Worm (Caenorhabditis elegans) whole organism, L1 larva: ENCODE data around the gene pno-1.

Experiments
- C04F5.9 ChIP-seq: sonication (generic microtip); optimal IDR thresholded peaks from 2 replicates; lab custom pipeline; 2016; ENCODE audit warnings: missing genetic modification characterization, missing compliant biosample characterization
- C16A3.4 ChIP-seq: fragments of 150-350 bp; optimal IDR thresholded peaks from 2 replicates; lab custom pipeline; 2014; ENCODE audit warnings: missing biosample characterization, missing genetic modification characterization
- Y116A8C.19 ChIP-seq: sonication (generic microtip); optimal IDR thresholded peaks from 2 replicates; lab custom pipeline; 2016; ENCODE audit warnings: missing compliant biosample characterization, missing genetic modification characterization, borderline replicate concordance
- aly-2 ChIP-seq: fragments of 150-350 bp; optimal IDR thresholded peaks from 2 replicates; lab custom pipeline; 2014; ENCODE audit warnings: missing biosample characterization, missing genetic modification characterization
- ceh-63 ChIP-seq: fragments of 200-800 bp; sonication (Bioruptor generic); optimal IDR thresholded peaks from 2 replicates; lab custom pipeline; 2018; ENCODE audit warnings: mild to moderate bottlenecking, missing genetic modification characterization, missing compliant biosample characterization
- ceh-8 ChIP-seq: fragments of 200-800 bp; sonication (Bioruptor generic); optimal IDR thresholded peaks from 2 replicates; lab custom pipeline; 2018; ENCODE audit warnings: mild to moderate bottlenecking, missing genetic modification characterization, moderate library complexity, missing compliant biosample characterization
- ceh-82 ChIP-seq, 3 experiments: fragments of 150-350 bp in 1 of 3; sonication (generic microtip) in 2 of 3; optimal IDR thresholded peaks; 2 replicates each; lab custom pipeline; 2014 to 2017; ENCODE audit warnings: missing biosample characterization in 3 of 3, missing genetic modification characterization in 3 of 3
- ceh-88 ChIP-seq: fragments of 200-800 bp; sonication (Bioruptor generic); IDR thresholded peaks from 2 replicates; pipeline ENCODE4 v1.3.6; 2022; ENCODE audit warnings: missing genetic modification characterization, missing compliant biosample characterization
- ceh-90 ChIP-seq: sonication (generic microtip); optimal IDR thresholded peaks from 2 replicates; lab custom pipeline; 2016; ENCODE audit warnings: missing genetic modification characterization, missing compliant biosample characterization
- ces-1 ChIP-seq: fragments of 150-350 bp; optimal IDR thresholded peaks from 2 replicates; lab custom pipeline; 2014; ENCODE audit warnings: missing biosample characterization, missing genetic modification reagents, missing genetic modification characterization
- egl-13 ChIP-seq: sonication (generic microtip); optimal IDR thresholded peaks from 2 replicates; lab custom pipeline; 2016; ENCODE audit warnings: missing genotype, missing genetic modification reagents, missing genetic modification characterization, missing compliant biosample characterization
- egl-27 ChIP-seq, 2 experiments: fragments of 150-350 bp in 1 of 2; sonication (generic microtip); optimal IDR thresholded peaks; 3 replicates each; lab custom pipeline; 2017 to 2018; ENCODE audit warnings: missing biosample characterization in 2 of 2, missing genetic modification characterization in 2 of 2, missing genetic modification reagents in 2 of 2
- elt-2 ChIP-seq: sonication (generic microtip); optimal IDR thresholded peaks from 2 replicates; lab custom pipeline; 2016; ENCODE audit warnings: missing genetic modification characterization, mild to moderate bottlenecking, inconsistent platforms, missing compliant biosample characterization, missing genetic modification reagents
- ets-5 ChIP-seq: fragments of 200-800 bp; sonication (Bioruptor generic); IDR thresholded peaks from 2 replicates; pipeline ENCODE4 v1.3.6; 2022; ENCODE audit warnings: missing genetic modification characterization, missing compliant biosample characterization
- fkh-10 ChIP-seq: sonication (generic microtip); optimal IDR thresholded peaks from 2 replicates; lab custom pipeline; 2017; ENCODE audit warnings: missing biosample characterization, missing genetic modification reagents, missing genetic modification characterization
- irx-1 ChIP-seq: sonication (generic microtip); optimal IDR thresholded peaks from 2 replicates; lab custom pipeline; 2016; ENCODE audit warnings: missing genetic modification characterization, missing compliant biosample characterization
- jun-1 ChIP-seq: fragments of 150-350 bp; optimal IDR thresholded peaks from 2 replicates; lab custom pipeline; 2014; ENCODE audit warnings: missing biosample characterization, missing genetic modification reagents, missing genetic modification characterization
- lin-13 ChIP-seq: fragments of 150-350 bp; optimal IDR thresholded peaks from 2 replicates; lab custom pipeline; 2014; ENCODE audit warnings: missing biosample characterization, missing genetic modification reagents, missing genetic modification characterization
- lin-14 ChIP-seq: fragments of 200-800 bp; sonication (Bioruptor generic); optimal IDR thresholded peaks from 2 replicates; lab custom pipeline; 2018; ENCODE audit warnings: mild to moderate bottlenecking, missing genetic modification characterization, moderate library complexity, missing compliant biosample characterization
- lin-15B ChIP-seq: fragments of 150-350 bp; sonication (generic microtip); optimal IDR thresholded peaks from 3 replicates; lab custom pipeline; 2014; ENCODE audit warnings: missing biosample characterization, missing genetic modification characterization
- lsy-2 ChIP-seq, 2 experiments: fragments of 150-350 bp; optimal IDR thresholded peaks; 2 replicates each; lab custom pipeline; 2014; ENCODE audit warnings: missing biosample characterization in 2 of 2, missing genetic modification characterization in 2 of 2
- mep-1 ChIP-seq: fragments of 150-350 bp; optimal IDR thresholded peaks from 2 replicates; lab custom pipeline; 2014; ENCODE audit warnings: missing biosample characterization, missing genetic modification characterization
- nhr-12 ChIP-seq: sonication (generic microtip); optimal IDR thresholded peaks from 2 replicates; lab custom pipeline; 2017; ENCODE audit warnings: missing biosample characterization, missing genetic modification characterization
- nhr-19 ChIP-seq: fragments of 200-800 bp; sonication (Bioruptor generic); conservative IDR thresholded peaks from 2 replicates; pipeline ENCODE4 v1.3.6; 2022; ENCODE audit warnings: missing genetic modification characterization, missing compliant biosample characterization
- nhr-28 ChIP-seq: fragments of 150-350 bp; optimal IDR thresholded peaks from 2 replicates; lab custom pipeline; 2014; ENCODE audit warnings: missing biosample characterization, missing genetic modification characterization
- nhr-47 ChIP-seq: sonication (generic microtip); optimal IDR thresholded peaks from 2 replicates; lab custom pipeline; 2016; ENCODE audit warnings: mild to moderate bottlenecking, missing genetic modification characterization, moderate library complexity, missing compliant biosample characterization
- nhr-71 ChIP-seq: sonication (generic microtip); optimal IDR thresholded peaks from 2 replicates; lab custom pipeline; 2016; ENCODE audit warnings: mild to moderate bottlenecking, missing genetic modification characterization, moderate library complexity, missing compliant biosample characterization
- nhr-77 ChIP-seq: fragments of 150-350 bp; optimal IDR thresholded peaks from 2 replicates; lab custom pipeline; 2014; ENCODE audit warnings: missing biosample characterization, missing genetic modification characterization
- nhr-84 ChIP-seq: sonication (generic microtip); optimal IDR thresholded peaks from 2 replicates; lab custom pipeline; 2017; ENCODE audit warnings: missing biosample characterization, missing genetic modification characterization
- pag-3 ChIP-seq: sonication (generic microtip); optimal IDR thresholded peaks from 2 replicates; lab custom pipeline; 2017; ENCODE audit warnings: missing genetic modification characterization, mild to moderate bottlenecking, missing compliant biosample characterization, antibody characterized with exemption, borderline replicate concordance; ENCODE audit not compliant: insufficient read depth
- pax-3 ChIP-seq: fragments of 200-800 bp; sonication (Bioruptor generic); optimal IDR thresholded peaks from 2 replicates; lab custom pipeline; 2018; ENCODE audit warnings: mild to moderate bottlenecking, missing genetic modification characterization, moderate library complexity, missing compliant biosample characterization
- skn-1 ChIP-seq: fragments of 150-350 bp; optimal IDR thresholded peaks from 2 replicates; lab custom pipeline; 2014; ENCODE audit warnings: missing biosample characterization, missing genetic modification characterization
- snpc-4 ChIP-seq: fragments of 150-350 bp; optimal IDR thresholded peaks from 2 replicates; lab custom pipeline; 2014; ENCODE audit warnings: missing biosample characterization, missing genetic modification characterization
- sptf-1 ChIP-seq: fragments of 150-350 bp; optimal IDR thresholded peaks from 2 replicates; lab custom pipeline; 2014; ENCODE audit warnings: missing biosample characterization, missing genetic modification characterization
- tbx-2 ChIP-seq: sonication (generic microtip); optimal IDR thresholded peaks from 2 replicates; lab custom pipeline; 2016; ENCODE audit warnings: missing genetic modification characterization, missing compliant biosample characterization
- unc-86 ChIP-seq: sonication (generic microtip); optimal IDR thresholded peaks from 2 replicates; lab custom pipeline; 2016; ENCODE audit warnings: missing genetic modification characterization, missing compliant biosample characterization
- vab-15 ChIP-seq: sonication (generic microtip); optimal IDR thresholded peaks from 2 replicates; lab custom pipeline; 2017; ENCODE audit warnings: missing genotype, mild to moderate bottlenecking, missing genetic modification characterization, missing compliant biosample characterization
- zip-4 ChIP-seq: fragments of 200-800 bp; sonication (Bioruptor generic); optimal IDR thresholded peaks from 2 replicates; lab custom pipeline; 2018; ENCODE audit warnings: mild to moderate bottlenecking, missing genetic modification characterization, moderate library complexity, missing compliant biosample characterization

The pno-1 gene

ce11 chrII:9695942-9696341 lies 46.7 kb downstream of the pno-1 start:
- TF ChIP-seq lin-13 (GFP tag; lab: Kevin White, UChicago) (no peak), ceh-90 (tag; lab: Kevin White, UChicago) (no peak), aly-2 (no peak), lin-14 (peak; percentile 46), fkh-10 (GFP tag; lab: Kevin White, UChicago) (peak; percentile 43), pag-3 (tag; lab: Kevin White, UChicago) (no peak), elt-2 (tag; lab: Kevin White, UChicago) (no peak), skn-1 (tag; lab: Kevin White, UChicago) (no peak), tbx-2 (tag; lab: Kevin White, UChicago) (no peak), sptf-1 (tag; lab: Kevin White, UChicago) (no peak), pax-3 (tag; lab: Kevin White, UChicago) (no peak)
- TF ChIP-seq, all 84 proteins: peak for 2

ce11 chrII:9691839-9692238 lies 50.8 kb downstream of the pno-1 start, which contains the start of gene nlp-11:
Gene nlp-11 (minus strand): TSS chrII:9691939.
- TF ChIP-seq C04F5.9 (tag; lab: Kevin White, UChicago), result no peak

ce11 chrII:9690067-9690632 lies 52.5 kb downstream of the pno-1 start:
- TF ChIP-seq aly-2, result no peak
- no peak for TF ChIP-seq ceh-90 (tag; lab: Kevin White, UChicago)
- TF ChIP-seq nhr-71 (tag; lab: Kevin White, UChicago), result peak; percentile 28
- TF ChIP-seq lin-14, result peak; percentile 79
- no peak for TF ChIP-seq mep-1 (tag; lab: Kevin White, UChicago)
- TF ChIP-seq unc-86 (tag; lab: Kevin White, UChicago), result peak; percentile 39
- no peak for TF ChIP-seq ets-5 (GFP tag; lab: Robert Waterston, UW)
- TF ChIP-seq irx-1 (tag; lab: Kevin White, UChicago), result peak; percentile 9
- TF ChIP-seq nhr-19 (GFP tag; lab: Robert Waterston, UW), result no peak
- no peak for TF ChIP-seq C16A3.4 (tag; lab: Kevin White, UChicago)
- no peak for TF ChIP-seq lin-15B
- no peak for TF ChIP-seq sptf-1 (tag; lab: Kevin White, UChicago)
- peak; percentile 7 for TF ChIP-seq egl-13
- TF ChIP-seq nhr-84 (tag; lab: Kevin White, UChicago), result no peak
- TF ChIP-seq ceh-88 (GFP tag; lab: Robert Waterston, UW), result no peak
- peak; percentile 96 for TF ChIP-seq ceh-8 (GFP tag; lab: Kevin White, UChicago)
- TF ChIP-seq nhr-47 (tag; lab: Kevin White, UChicago), result peak; percentile 24
- TF ChIP-seq lsy-2 (tag; optimal IDR thresholded peaks at IDR 0.05; lab: Kevin White, UChicago), result peak in 1 of 2 experiments; percentile 30
- no peak for TF ChIP-seq jun-1
- TF ChIP-seq skn-1 (tag; lab: Kevin White, UChicago), result no peak
- TF ChIP-seq ces-1 (GFP tag; lab: Kevin White, UChicago), result peak; percentile 18
- TF ChIP-seq ceh-63 (GFP tag; lab: Kevin White, UChicago), result no peak
- TF ChIP-seq egl-27 (tag; optimal IDR thresholded peaks at IDR 0.05; lab: Kevin White, UChicago), result no peak
- TF ChIP-seq pag-3 (tag; lab: Kevin White, UChicago), result no peak
- no peak for TF ChIP-seq ceh-82 (tag; optimal IDR thresholded peaks at IDR 0.05; lab: Kevin White, UChicago)
- no peak for TF ChIP-seq zip-4
- TF ChIP-seq snpc-4 (tag; lab: Kevin White, UChicago), result no peak
- no peak for TF ChIP-seq lin-13 (GFP tag; lab: Kevin White, UChicago)
- TF ChIP-seq nhr-77 (tag; lab: Kevin White, UChicago), result no peak
- TF ChIP-seq vab-15 (tag; lab: Kevin White, UChicago), result no peak
- no peak for TF ChIP-seq nhr-12
- TF ChIP-seq fkh-10 (GFP tag; lab: Kevin White, UChicago), result peak; percentile 98
- TF ChIP-seq Y116A8C.19 (tag; lab: Kevin White, UChicago), result no peak
- no peak for TF ChIP-seq nhr-28
